Worm (Caenorhabditis elegans) whole organism, L4 larva: ENCODE measurements around the gene srbc-25.

ENCODE experiments used
- D1046.2 ChIP-seq: fragments of 200-800 bp; sonication (Bioruptor generic); IDR thresholded peaks from 2 replicates; pipeline ENCODE4 v1.3.6; 2022; ENCODE audit warnings: missing genetic modification characterization, missing compliant biosample characterization
- F37D6.2 ChIP-seq: sonication (generic microtip); optimal IDR thresholded peaks from 2 replicates; lab custom pipeline; 2016; ENCODE audit warnings: mild to moderate bottlenecking, missing genetic modification characterization, missing compliant biosample characterization
- F49E8.2 ChIP-seq: sonication (generic microtip); optimal IDR thresholded peaks from 2 replicates; lab custom pipeline; 2016; ENCODE audit warnings: missing compliant biosample characterization, mild to moderate bottlenecking, missing genetic modification characterization, borderline replicate concordance
- Y48G9A.11 ChIP-seq: fragments of 200-800 bp; sonication (Bioruptor generic); IDR thresholded peaks from 2 replicates; pipeline ENCODE4 v1.3.6; 2022; ENCODE audit warnings: missing genetic modification reagents, missing genetic modification characterization, missing compliant biosample characterization
- Y5F2A.4 ChIP-seq: fragments of 200-800 bp; sonication (Bioruptor generic); optimal IDR thresholded peaks from 2 replicates; lab custom pipeline; 2018; ENCODE audit warnings: mild to moderate bottlenecking, missing genetic modification characterization, missing compliant biosample characterization
- Y75B8A.6 ChIP-seq: fragments of 200-800 bp; sonication (Bioruptor generic); IDR thresholded peaks from 2 replicates; pipeline ENCODE4 v1.3.6; 2022; ENCODE audit warnings: missing genetic modification reagents, missing genetic modification characterization, missing compliant biosample characterization
- ZK546.5 ChIP-seq, 2 experiments: sonication (generic microtip); optimal IDR thresholded peaks; 2 replicates each; lab custom pipeline; 2017; ENCODE audit warnings: missing biosample characterization in 2 of 2, missing genetic modification characterization in 2 of 2
- ama-1 ChIP-seq: fragments of 150-350 bp; optimal IDR thresholded peaks from 2 replicates; lab custom pipeline; 2014; ENCODE audit warnings: inconsistent platforms, mixed read lengths
- arid-1 ChIP-seq: fragments of 200-800 bp; sonication (Bioruptor generic); conservative IDR thresholded peaks from 2 replicates; pipeline ENCODE4 v1.3.6; 2022; ENCODE audit warnings: missing genetic modification reagents, missing genetic modification characterization, missing compliant biosample characterization
- ceh-20 ChIP-seq: fragments of 200-800 bp; sonication (Bioruptor generic); IDR thresholded peaks from 2 replicates; pipeline ENCODE4 v1.3.6; 2022; ENCODE audit warnings: missing genetic modification reagents, missing genetic modification characterization, missing compliant biosample characterization
- ceh-28 ChIP-seq: fragments of 150-350 bp; optimal IDR thresholded peaks from 2 replicates; lab custom pipeline; 2014; ENCODE audit warnings: missing biosample characterization, missing genetic modification reagents, missing genetic modification characterization
- ceh-32 ChIP-seq: sonication (generic microtip); optimal IDR thresholded peaks from 2 replicates; lab custom pipeline; 2016; ENCODE audit warnings: mild to moderate bottlenecking, missing genetic modification characterization, missing compliant biosample characterization; ENCODE audit not compliant: poor library complexity
- ceh-82 ChIP-seq: sonication (generic microtip); optimal IDR thresholded peaks from 2 replicates; lab custom pipeline; 2017; ENCODE audit warnings: missing biosample characterization, missing genetic modification characterization
- ces-1 ChIP-seq: fragments of 150-350 bp; sonication (generic microtip); optimal IDR thresholded peaks from 4 replicates; lab custom pipeline; 2014; ENCODE audit warnings: missing biosample characterization, missing genetic modification reagents, missing genetic modification characterization
- ctbp-1 ChIP-seq: fragments of 200-800 bp; sonication (Bioruptor generic); IDR thresholded peaks from 2 replicates; pipeline ENCODE4 v1.3.6; 2022; ENCODE audit warnings: missing genetic modification reagents, missing genetic modification characterization, missing compliant biosample characterization
- daf-19 ChIP-seq: fragments of 200-800 bp; sonication (Bioruptor generic); conservative IDR thresholded peaks from 2 replicates; pipeline ENCODE4 v1.3.6; 2022; ENCODE audit warnings: missing genetic modification characterization, missing compliant biosample characterization
- dmd-6 ChIP-seq: fragments of 200-800 bp; sonication (Bioruptor generic); IDR thresholded peaks from 2 replicates; pipeline ENCODE4 v1.3.6; 2022; ENCODE audit warnings: missing genetic modification reagents, missing genetic modification characterization, missing compliant biosample characterization
- dmd-8 ChIP-seq: fragments of 200-800 bp; sonication (Bioruptor generic); IDR thresholded peaks from 2 replicates; pipeline ENCODE4 v1.3.6; 2022; ENCODE audit warnings: missing genetic modification characterization, missing compliant biosample characterization
- dmd-9 ChIP-seq: fragments of 200-800 bp; sonication (Bioruptor generic); IDR thresholded peaks from 2 replicates; pipeline ENCODE4 v1.3.6; 2022; ENCODE audit warnings: missing genetic modification reagents, missing genetic modification characterization, missing compliant biosample characterization
- duxl-1 ChIP-seq: sonication (generic microtip); optimal IDR thresholded peaks from 2 replicates; lab custom pipeline; 2016; ENCODE audit warnings: mild to moderate bottlenecking, missing genetic modification characterization, moderate library complexity, missing compliant biosample characterization; ENCODE audit not compliant: poor library complexity
- egl-27 ChIP-seq: sonication (generic microtip); optimal IDR thresholded peaks from 3 replicates; lab custom pipeline; 2017; ENCODE audit warnings: missing biosample characterization, missing genetic modification reagents, missing genetic modification characterization
- gei-8 ChIP-seq: fragments of 200-800 bp; sonication (Bioruptor generic); optimal IDR thresholded peaks from 2 replicates; lab custom pipeline; 2018; ENCODE audit warnings: mild to moderate bottlenecking, missing genetic modification characterization, missing compliant biosample characterization
- hlh-11 ChIP-seq: fragments of 200-800 bp; sonication (Bioruptor generic); optimal IDR thresholded peaks from 2 replicates; lab custom pipeline; 2018; ENCODE audit warnings: mild to moderate bottlenecking, missing genetic modification characterization, missing compliant biosample characterization
- lim-7 ChIP-seq: fragments of 200-800 bp; sonication (Bioruptor generic); IDR thresholded peaks from 2 replicates; pipeline ENCODE4 v1.3.6; 2022; ENCODE audit warnings: missing genetic modification characterization, missing compliant biosample characterization
- lin-1 ChIP-seq: fragments of 200-800 bp; sonication (Bioruptor generic); IDR thresholded peaks from 2 replicates; pipeline ENCODE4 v1.3.6; 2022; ENCODE audit warnings: missing genetic modification reagents, missing genetic modification characterization, missing compliant biosample characterization
- lin-15B ChIP-seq: fragments of 150-350 bp; sonication (generic microtip); optimal IDR thresholded peaks from 3 replicates; lab custom pipeline; 2014; ENCODE audit warnings: missing biosample characterization, missing genetic modification characterization
- lin-38 ChIP-seq: fragments of 200-800 bp; sonication (Bioruptor generic); IDR thresholded peaks from 2 replicates; pipeline ENCODE4 v1.3.6; 2022; ENCODE audit warnings: missing genetic modification reagents, missing genetic modification characterization, missing compliant biosample characterization
- lin-39 ChIP-seq: fragments of 150-350 bp; optimal IDR thresholded peaks from 2 replicates; lab custom pipeline; 2014; ENCODE audit warnings: missing biosample characterization, missing genetic modification reagents, missing genetic modification characterization
- lir-3 ChIP-seq: sonication (generic microtip); optimal IDR thresholded peaks from 2 replicates; lab custom pipeline; 2016; ENCODE audit warnings: mild to moderate bottlenecking, missing genetic modification characterization, missing compliant biosample characterization
- madf-9 ChIP-seq: fragments of 200-800 bp; sonication (Bioruptor generic); conservative IDR thresholded peaks from 2 replicates; pipeline ENCODE4 v1.3.6; 2022; ENCODE audit warnings: missing genetic modification reagents, missing genetic modification characterization, missing compliant biosample characterization
- mdl-1 ChIP-seq, 2 experiments: fragments of 150-350 bp in 1 of 2; sonication (generic microtip) in 1 of 2; optimal IDR thresholded peaks; 2 replicates each; lab custom pipeline; 2014 to 2017; ENCODE audit warnings: missing biosample characterization in 2 of 2, missing genetic modification characterization in 2 of 2
- mdt-29 ChIP-seq: fragments of 200-800 bp; sonication (Bioruptor generic); IDR thresholded peaks from 2 replicates; pipeline ENCODE4 v1.3.6; 2022; ENCODE audit warnings: missing genetic modification reagents, missing genetic modification characterization, missing compliant biosample characterization
- pqm-1 ChIP-seq: sonication (generic microtip); optimal IDR thresholded peaks from 2 replicates; lab custom pipeline; 2017; ENCODE audit warnings: missing biosample characterization, missing genetic modification characterization
- spr-1 ChIP-seq: sonication (generic microtip); optimal IDR thresholded peaks from 2 replicates; lab custom pipeline; 2016; ENCODE audit warnings: mild to moderate bottlenecking, missing genetic modification characterization, missing compliant biosample characterization
- spr-3 ChIP-seq: fragments of 200-800 bp; sonication (Bioruptor generic); optimal IDR thresholded peaks from 2 replicates; lab custom pipeline; 2018; ENCODE audit warnings: mild to moderate bottlenecking, missing genetic modification characterization, missing compliant biosample characterization
- unc-130 ChIP-seq: sonication (generic microtip); optimal IDR thresholded peaks from 2 replicates; lab custom pipeline; 2016; ENCODE audit warnings: missing genetic modification reagents, missing genetic modification characterization, missing compliant biosample characterization
- unc-39 ChIP-seq: sonication (generic microtip); optimal IDR thresholded peaks from 2 replicates; lab custom pipeline; 2017; ENCODE audit warnings: missing biosample characterization, missing genetic modification characterization
- unc-62 ChIP-seq, 3 experiments: fragments of 150-350 bp in 1 of 3; sonication (generic microtip); optimal IDR thresholded peaks in 2 of 3; peaks in 1 of 3; 1 replicate in 1 of 3; 2 replicates in 2 of 3; lab custom pipeline; 2014 to 2017; ENCODE audit warnings: missing biosample characterization in 3 of 3, missing genetic modification characterization in 3 of 3, missing genetic modification reagents in 3 of 3, missing genotype in 1 of 3
- vab-7 ChIP-seq: fragments of 200-800 bp; sonication (Bioruptor generic); IDR thresholded peaks from 2 replicates; pipeline ENCODE4 v1.3.6; 2022; ENCODE audit warnings: missing genetic modification reagents, missing genetic modification characterization, missing compliant biosample characterization
- zag-1 ChIP-seq: fragments of 150-350 bp; optimal IDR thresholded peaks from 2 replicates; lab custom pipeline; 2014; ENCODE audit warnings: missing biosample characterization, missing genetic modification characterization
- zip-2 ChIP-seq: fragments of 150-350 bp; optimal IDR thresholded peaks from 2 replicates; lab custom pipeline; 2014; ENCODE audit warnings: missing biosample characterization, missing genetic modification characterization

The srbc-25 gene

DNA sequence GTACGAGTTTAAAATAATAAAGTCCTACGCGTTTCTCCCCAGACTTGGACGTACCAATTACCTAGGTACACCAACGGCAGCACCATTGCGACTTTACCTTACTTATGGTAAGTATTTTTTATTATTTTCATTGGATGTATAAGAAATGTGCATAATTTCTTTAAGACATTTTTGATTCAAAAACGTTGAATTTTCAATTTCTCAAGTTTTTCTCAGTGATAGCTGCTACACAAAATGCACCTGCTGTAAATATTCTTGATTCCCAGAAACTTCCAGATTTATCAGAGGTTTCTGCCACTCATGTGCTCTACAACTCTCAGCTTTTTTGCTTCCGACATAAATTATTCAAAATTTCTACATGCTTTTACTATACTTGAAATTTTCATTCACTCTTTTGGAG lies 8.2 kb downstream of the srbc-25 start, which contains the start of gene srh-159:
TSS of gene srh-159 (plus strand) at position 301 of the 400 bp plus-strand sequence.
- TF ChIP-seq ceh-32 (tag; lab: Kevin White, UChicago) (no peak), unc-39 (tag; lab: Kevin White, UChicago) (no peak), ama-1 (lab: Kevin White, UChicago) (no peak), Y75B8A.6 (GFP tag; lab: Robert Waterston, UW) (no peak), arid-1 (no peak), spr-1 (tag; lab: Kevin White, UChicago) (no peak), lin-39 (tag; lab: Kevin White, UChicago) (no peak), ceh-82 (no peak), dmd-8 (GFP tag; lab: Robert Waterston, UW) (no peak), lin-1 (GFP tag; lab: Robert Waterston, UW) (no peak), vab-7 (GFP tag; lab: Robert Waterston, UW) (no peak), F49E8.2 (tag; lab: Kevin White, UChicago) (no peak), Y48G9A.11 (GFP tag; lab: Robert Waterston, UW) (no peak), gei-8 (no peak), lir-3 (tag; lab: Kevin White, UChicago) (no peak), Y5F2A.4 (GFP tag; lab: Kevin White, UChicago) (no peak), unc-62 (GFP tag; optimal IDR thresholded peaks at IDR 0.05 in 1 of 2; lab: Kevin White, UChicago) (no peak), unc-62 (tag; optimal IDR thresholded peaks at IDR 0.05; lab: Kevin White, UChicago) (no peak), ces-1 (GFP tag; lab: Kevin White, UChicago) (no peak), egl-27 (tag; lab: Kevin White, UChicago) (no peak)

DNA sequence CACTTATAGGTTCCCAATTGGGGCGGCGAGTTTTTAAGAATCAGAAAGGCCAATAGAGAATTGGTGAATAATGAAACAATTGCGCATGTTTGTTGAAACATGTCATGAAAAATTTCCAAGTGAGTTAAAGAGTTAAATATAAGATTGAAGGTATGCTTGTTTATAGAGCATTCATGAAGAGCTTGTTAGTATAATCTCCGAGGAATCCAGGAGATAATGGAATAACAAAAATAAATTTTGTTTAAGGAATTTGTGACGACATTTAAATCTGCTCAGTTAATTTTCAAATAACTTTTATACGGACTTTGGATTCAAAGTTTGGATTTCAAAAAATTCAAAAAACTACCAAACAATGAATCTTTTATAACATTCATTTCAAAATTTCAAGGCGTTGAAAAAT lies 16.6 kb downstream of the srbc-25 start, which contains the start of gene str-199:
TSS of gene str-199 (minus strand) at position 101 of the 400 bp plus-strand sequence.
- no peak for TF ChIP-seq lim-7
- no peak for TF ChIP-seq mdt-29 (GFP tag; lab: Robert Waterston, UW)
- no peak for TF ChIP-seq daf-19 (GFP tag; lab: Robert Waterston, UW)
- no peak for TF ChIP-seq F37D6.2 (tag; lab: Kevin White, UChicago)
- no peak for TF ChIP-seq ctbp-1 (GFP tag; lab: Robert Waterston, UW)
- no peak for TF ChIP-seq spr-1 (tag; lab: Kevin White, UChicago)
- TF ChIP-seq zag-1 (tag; lab: Kevin White, UChicago): no peak
- no peak for TF ChIP-seq lir-3 (tag; lab: Kevin White, UChicago)
- TF ChIP-seq D1046.2: no peak
- no peak for TF ChIP-seq ceh-20 (GFP tag; lab: Robert Waterston, UW)
- no peak for TF ChIP-seq ama-1 (lab: Kevin White, UChicago)
- TF ChIP-seq ceh-28 (tag; lab: Kevin White, UChicago): no peak

DNA sequence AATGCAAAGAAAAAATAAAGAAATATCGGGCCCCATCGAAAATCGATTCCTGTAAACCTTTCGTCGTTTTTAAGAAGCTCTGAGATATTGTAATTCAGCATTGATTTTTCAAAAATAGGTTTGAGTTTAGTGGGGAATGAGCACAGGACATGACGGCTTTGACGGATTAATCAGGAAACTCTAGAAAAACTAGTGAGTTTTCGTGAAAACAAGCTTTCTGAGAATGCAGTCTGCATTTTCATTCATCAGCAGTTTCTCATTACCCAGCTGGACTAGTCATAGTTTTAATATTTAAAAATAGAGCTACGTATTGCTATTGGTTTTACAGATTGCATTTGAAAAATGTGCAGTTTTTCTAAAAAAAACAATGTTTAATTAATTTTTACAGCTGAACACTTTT lies 18.4 kb downstream of the srbc-25 start, which contains the start of gene srz-47:
TSS of gene srz-47 (minus strand) at position 101 of the 400 bp plus-strand sequence.
- TF ChIP-seq hlh-11 (tag; lab: Kevin White, UChicago) (no peak), lin-15B (no peak), dmd-6 (no peak), zip-2 (no peak)

DNA sequence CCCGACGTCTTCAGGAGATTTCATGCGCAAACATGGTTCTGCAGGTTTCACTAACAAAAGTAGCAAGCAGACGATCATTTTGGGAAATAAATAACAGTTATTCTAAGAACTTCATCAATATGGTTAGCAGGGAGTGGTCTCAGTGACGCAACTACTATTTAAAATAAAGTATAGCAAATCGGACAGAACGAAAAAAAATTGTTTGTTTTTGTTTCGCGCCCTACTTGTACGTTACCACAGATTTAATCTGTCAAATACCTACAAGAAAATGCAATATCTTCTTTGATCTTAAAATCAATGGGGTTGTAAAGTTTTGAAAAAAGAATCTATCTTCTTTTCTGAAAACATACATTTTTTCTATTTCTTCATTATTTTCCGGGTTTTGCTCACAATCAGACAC lies 25.1 kb downstream of the srbc-25 start, which contains the start of gene srz-96:
TSS of gene srz-96 (plus strand) at position 301 of the 400 bp plus-strand sequence.
- TF ChIP-seq F49E8.2 (tag; lab: Kevin White, UChicago) (no peak), lin-15B (no peak), dmd-9 (no peak), gei-8 (no peak), spr-3 (GFP tag; lab: Kevin White, UChicago) (no peak), zag-1 (tag; lab: Kevin White, UChicago) (no peak), mdl-1 (tag; optimal IDR thresholded peaks at IDR 0.05; lab: Kevin White, UChicago) (no peak), pqm-1 (tag; lab: Kevin White, UChicago) (no peak), ZK546.5 (tag; optimal IDR thresholded peaks at IDR 0.05; lab: Kevin White, UChicago) (no peak), ama-1 (lab: Kevin White, UChicago) (no peak), lin-38 (GFP tag; lab: Robert Waterston, UW) (no peak), duxl-1 (no peak), lim-7 (no peak), madf-9 (GFP tag; lab: Robert Waterston, UW) (no peak), ceh-28 (tag; lab: Kevin White, UChicago) (no peak), lin-1 (GFP tag; lab: Robert Waterston, UW) (no peak), daf-19 (GFP tag; lab: Robert Waterston, UW) (no peak), unc-130 (GFP tag; lab: Kevin White, UChicago) (no peak)
- TF ChIP-seq, all 104 proteins: peak for 0
